Worm (Caenorhabditis elegans): Measurements from ENCODE around the gene T21E8.4.

T21E8.4 gene

DNA sequence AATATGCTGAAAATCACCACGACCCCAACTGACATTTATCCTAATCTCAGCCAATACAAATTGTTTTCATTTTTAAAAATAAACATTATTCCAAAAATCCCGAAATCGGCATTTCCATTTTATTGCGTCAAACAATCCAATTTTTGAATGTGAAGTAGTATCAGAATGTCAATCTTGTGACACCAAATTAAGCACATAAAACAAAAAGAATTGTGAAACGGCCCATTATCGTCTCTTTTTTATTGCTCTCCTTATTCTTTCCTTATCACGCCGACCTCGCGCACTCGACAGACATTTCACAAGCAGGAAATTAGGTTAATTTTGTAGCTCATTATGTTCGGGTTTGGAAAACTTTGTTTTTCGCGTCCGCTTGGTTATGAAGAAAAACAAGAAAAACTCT lies at the start of gene T21E8.4:
T21E8.4 (plus strand) TSS at position 301 of the 400 bp plus-strand sequence.
- TF ChIP-seq unc-62 (GFP tag; optimal IDR thresholded peaks at IDR 0.05) = no peak

- no peak for TF ChIP-seq unc-62 (GFP tag; optimal IDR thresholded peaks at IDR 0.05)
Measured at ce11 chrX:10834568-10834967, 46.0 kb upstream of the T21E8.4 start.

- TF ChIP-seq unc-62 (GFP tag; optimal IDR thresholded peaks at IDR 0.05) = no peak
Measured at ce11 chrX:10837609-10838008, 43.0 kb upstream of the T21E8.4 start.

DNA sequence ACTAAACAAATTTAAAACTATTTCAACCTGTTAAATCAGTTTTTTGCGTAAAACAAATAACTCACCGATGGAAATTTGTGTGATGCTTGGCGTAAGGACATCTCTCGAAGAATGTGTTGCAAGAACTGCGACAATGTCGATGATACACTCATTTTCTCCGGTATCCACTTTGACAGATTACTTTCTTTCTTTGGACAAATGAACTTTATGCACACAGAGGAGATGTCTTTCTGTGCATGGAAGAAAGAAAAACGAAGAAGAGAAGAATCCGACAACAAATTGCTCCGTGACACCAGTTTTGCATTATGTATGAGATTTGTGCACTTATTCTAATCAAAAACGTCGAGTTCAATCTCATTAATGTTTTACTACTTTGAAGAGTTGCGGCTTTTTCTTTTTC lies 42.1 kb upstream of the T21E8.4 start, which contains the start of gene plc-1:
plc-1 (minus strand) TSS at position 101 of the 400 bp plus-strand sequence.
- no peak for TF ChIP-seq unc-62 (GFP tag; optimal IDR thresholded peaks at IDR 0.05)

ce11 chrX:10844137-10844536 lies 36.5 kb upstream of the T21E8.4 start:
- TF ChIP-seq unc-62 (GFP tag; optimal IDR thresholded peaks at IDR 0.05) = no peak

DNA sequence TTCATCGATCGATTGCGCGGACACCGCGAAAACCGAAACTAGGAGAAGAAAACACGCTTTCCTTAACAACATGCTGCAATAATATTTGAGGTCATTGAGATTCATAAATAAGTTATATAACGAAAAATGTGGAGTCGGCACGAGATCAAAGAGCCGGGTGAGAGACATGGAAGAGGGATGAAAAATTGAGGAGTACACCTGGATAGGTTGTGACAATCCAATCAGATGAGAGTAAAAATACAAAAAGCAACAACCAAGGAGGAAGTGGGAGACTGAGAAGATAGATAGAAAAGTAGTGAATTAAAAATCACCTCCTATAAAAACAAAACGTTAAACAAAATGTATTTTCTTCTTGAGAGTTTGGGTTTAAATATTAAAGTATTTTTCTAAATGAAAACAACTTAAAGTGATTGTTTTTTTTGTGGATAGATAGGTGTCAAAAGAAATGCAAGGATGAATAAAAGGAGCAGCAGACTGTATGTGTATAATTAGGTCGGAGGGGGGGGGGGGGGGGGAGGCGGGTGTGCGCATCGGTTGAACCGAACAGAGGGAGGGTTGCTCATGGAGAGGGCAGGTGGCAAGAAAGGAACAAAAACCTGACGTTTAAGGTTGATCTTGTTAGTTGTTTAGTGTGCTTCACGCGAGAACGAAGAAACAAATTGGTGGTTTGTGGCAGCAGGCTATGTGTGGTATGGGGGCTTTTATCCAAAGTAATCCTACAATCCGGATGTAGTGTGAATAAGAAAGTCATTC lies 35.8 kb upstream of the T21E8.4 start, which contains the start of gene C05A9.2:
C05A9.2 (minus strand) TSS at position 73 of the 753 bp plus-strand sequence.
- TF ChIP-seq unc-62 (GFP tag; optimal IDR thresholded peaks at IDR 0.05) = no peak

- TF ChIP-seq unc-62 (GFP tag; optimal IDR thresholded peaks at IDR 0.05) = no peak
Measured at ce11 chrX:10846898-10847297, 33.7 kb upstream of the T21E8.4 start.

- TF ChIP-seq unc-62 (GFP tag; optimal IDR thresholded peaks at IDR 0.05) = no peak
Measured at ce11 chrX:10851202-10851601, 29.4 kb upstream of the T21E8.4 start.

DNA sequence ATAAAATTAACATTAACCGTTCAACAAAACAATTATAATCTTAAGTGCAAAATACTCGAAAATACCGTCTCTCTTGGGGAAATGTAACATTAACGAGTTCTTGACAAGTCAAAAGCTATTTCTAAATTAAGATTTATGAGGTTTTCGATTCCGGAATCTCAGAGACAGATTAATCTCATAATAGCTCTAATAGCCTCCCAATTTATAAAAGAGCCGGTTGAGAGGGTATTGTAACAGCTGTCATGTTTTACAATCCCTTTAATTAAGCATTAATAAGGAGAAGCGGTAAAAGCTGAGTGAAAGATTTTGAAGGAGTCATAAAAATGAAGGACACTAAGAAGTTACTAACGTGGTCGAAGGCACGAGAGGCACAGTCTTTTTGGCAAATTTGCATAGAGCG lies 28.9 kb upstream of the T21E8.4 start:
- no peak for TF ChIP-seq unc-62 (GFP tag; optimal IDR thresholded peaks at IDR 0.05)

- TF ChIP-seq unc-62 (GFP tag; optimal IDR thresholded peaks at IDR 0.05) = no peak
Measured at ce11 chrX:10853271-10853670, 27.3 kb upstream of the T21E8.4 start.

ce11 chrX:10859211-10859610 lies 21.4 kb upstream of the T21E8.4 start, which contains the start of gene pgp-5:
Gene pgp-5, minus strand, starts transcription at chrX:10859297.
- no peak for TF ChIP-seq unc-62 (GFP tag; optimal IDR thresholded peaks at IDR 0.05)

- no peak for TF ChIP-seq unc-62 (GFP tag; optimal IDR thresholded peaks at IDR 0.05)
Measured at ce11 chrX:10859622-10860021, 21.0 kb upstream of the T21E8.4 start.

DNA sequence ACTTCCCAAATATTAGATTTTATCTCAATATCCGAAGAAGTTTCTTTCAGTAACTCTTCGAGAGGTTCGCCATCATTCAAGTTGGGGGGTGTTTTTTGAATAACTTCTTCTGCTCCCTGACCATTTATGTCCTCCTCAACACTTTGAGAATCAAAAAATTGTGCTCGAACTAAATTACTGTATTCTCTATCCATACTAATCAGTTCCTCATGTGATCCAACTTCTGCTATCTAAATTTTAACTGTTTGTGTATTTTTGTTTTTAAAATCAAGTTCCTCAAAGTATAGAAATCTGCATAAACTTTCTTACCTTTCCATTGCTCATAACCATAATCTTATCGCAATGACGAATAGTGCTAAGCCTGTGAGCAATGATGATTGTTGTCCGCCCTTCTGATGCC lies 18.9 kb upstream of the T21E8.4 start:
- no peak for TF ChIP-seq unc-62 (GFP tag; optimal IDR thresholded peaks at IDR 0.05)

DNA sequence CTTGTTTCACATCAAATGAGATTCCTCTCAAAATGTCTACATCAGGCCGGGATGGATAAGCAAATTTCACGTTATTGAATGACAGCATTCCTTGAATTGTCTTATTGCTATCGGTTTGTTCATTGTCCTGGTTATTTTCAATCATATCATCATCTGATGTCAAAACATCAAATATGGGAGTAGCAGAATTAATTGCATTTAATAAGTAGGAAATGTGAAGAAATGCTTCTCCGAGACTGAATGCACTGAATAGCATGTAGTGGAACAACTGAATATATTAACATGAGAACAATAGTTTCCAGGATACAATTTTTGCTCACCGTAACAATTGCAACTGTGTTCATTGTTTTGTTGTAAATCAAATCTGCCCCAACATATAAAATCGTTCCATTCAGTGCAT lies 18.0 kb upstream of the T21E8.4 start:
- TF ChIP-seq unc-62 (GFP tag; optimal IDR thresholded peaks at IDR 0.05) = no peak

- no peak for TF ChIP-seq unc-62 (GFP tag; optimal IDR thresholded peaks at IDR 0.05)
Measured at ce11 chrX:10864322-10864721, 16.3 kb upstream of the T21E8.4 start, which contains the start of gene pgp-8. Gene pgp-8, minus strand, starts transcription at chrX:10864422.

- TF ChIP-seq unc-62 (GFP tag; optimal IDR thresholded peaks at IDR 0.05) = no peak
Measured at ce11 chrX:10870137-10870536, 10.5 kb upstream of the T21E8.4 start, which contains the start of gene pgp-7. Gene pgp-7, minus strand, starts transcription at chrX:10870237.

DNA sequence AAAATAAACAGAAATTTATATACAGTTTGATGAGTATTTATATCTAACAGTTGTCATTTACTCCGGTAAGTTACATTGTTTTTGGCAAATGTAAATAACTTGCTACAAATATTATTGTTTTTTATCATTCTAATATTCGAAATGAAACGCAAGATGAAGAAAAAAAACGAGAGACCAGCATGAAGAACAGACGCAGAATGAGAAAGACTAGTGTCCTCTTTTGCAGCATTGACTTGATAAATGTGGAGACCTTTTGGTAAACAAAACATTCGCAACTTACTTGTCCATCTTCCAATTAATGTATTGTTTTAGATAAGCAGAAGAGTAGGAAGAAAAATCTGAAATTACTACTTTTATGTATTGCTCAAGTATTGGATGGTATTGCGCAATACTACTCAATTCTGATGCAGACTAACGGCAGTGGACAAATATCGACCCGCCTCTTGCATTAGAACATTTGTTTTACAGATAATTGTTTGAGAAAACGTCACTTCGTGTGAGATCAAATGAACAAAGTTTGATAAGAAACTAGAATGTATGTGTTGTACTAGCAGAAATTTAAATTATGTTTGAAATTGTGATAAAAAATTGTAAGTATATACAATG lies 3.4 kb upstream of the T21E8.4 start, which contains the start of gene pgp-6:
pgp-6 (minus strand) TSS at position 288 of the 606 bp plus-strand sequence.
- TF ChIP-seq unc-62 (GFP tag; optimal IDR thresholded peaks at IDR 0.05) = no peak

Measured in whole organism, dauer.